Worm (Caenorhabditis elegans): ENCODE measurements around the gene F44G4.7.

ce11 chrII:8956896-8957295 is 48.1 kb downstream of the F44G4.7 start:
- no peak for TF ChIP-seq lin-13 (GFP tag; optimal IDR thresholded peaks at IDR 0.05)
- no peak for TF ChIP-seq fkh-10 (GFP tag; optimal IDR thresholded peaks at IDR 0.05)
- TF ChIP-seq nhr-11 (tag; optimal IDR thresholded peaks at IDR 0.05), result no peak
- no peak for TF ChIP-seq ets-5 (GFP tag; IDR thresholded peaks at IDR 0.05)
- TF ChIP-seq nhr-76 (tag; optimal IDR thresholded peaks at IDR 0.05), result no peak
- no peak for TF ChIP-seq fos-1 (tag; optimal IDR thresholded peaks at IDR 0.05)
- TF ChIP-seq lir-3 (tag; optimal IDR thresholded peaks at IDR 0.05; ENCODE audit: poor library complexity), result no peak

Data from whole organism, L1 larva.